Worm (Caenorhabditis elegans) whole organism, L3 larva: ENCODE measurements around the gene prkl-1.

Experiments
- ZK546.5 ChIP-seq: sonication (generic microtip); optimal IDR thresholded peaks from 2 replicates; lab custom pipeline; 2017; ENCODE audit warnings: missing biosample characterization, missing genetic modification characterization
- ama-1 ChIP-seq: fragments of 150-350 bp; optimal IDR thresholded peaks from 2 replicates; lab custom pipeline; 2018
- ceh-82 ChIP-seq: fragments of 150-350 bp; optimal IDR thresholded peaks from 2 replicates; lab custom pipeline; 2014; ENCODE audit warnings: missing biosample characterization, missing genetic modification characterization
- lsy-12 ChIP-seq: sonication (generic microtip); optimal IDR thresholded peaks from 2 replicates; lab custom pipeline; 2016; ENCODE audit warnings: mild to moderate bottlenecking, missing genetic modification characterization, missing compliant biosample characterization
- nhr-237 ChIP-seq: fragments of 150-350 bp; optimal IDR thresholded peaks from 2 replicates; lab custom pipeline; 2014; ENCODE audit warnings: missing biosample characterization, missing genetic modification characterization
- nhr-25 ChIP-seq: sonication (generic microtip); optimal IDR thresholded peaks from 2 replicates; lab custom pipeline; 2017; ENCODE audit warnings: missing biosample characterization, missing genetic modification characterization
- nhr-67 ChIP-seq: fragments of 150-350 bp; optimal IDR thresholded peaks from 2 replicates; lab custom pipeline; 2014; ENCODE audit warnings: missing biosample characterization, missing genetic modification characterization
- pha-4 ChIP-seq: fragments of 150-350 bp; optimal IDR thresholded peaks from 2 replicates; lab custom pipeline; 2014; ENCODE audit warnings: missing biosample characterization, missing genetic modification reagents, missing genetic modification characterization
- pqm-1 ChIP-seq: fragments of 150-350 bp; optimal IDR thresholded peaks from 2 replicates; lab custom pipeline; 2017; ENCODE audit warnings: missing biosample characterization, missing genetic modification characterization, inconsistent platforms
- unc-39 ChIP-seq: sonication (generic microtip); optimal IDR thresholded peaks from 4 replicates; lab custom pipeline; 2017; ENCODE audit warnings: missing biosample characterization, missing genetic modification characterization
- unc-62 ChIP-seq: fragments of 150-350 bp; sonication (generic microtip); optimal IDR thresholded peaks from 4 replicates; lab custom pipeline; 2014; ENCODE audit warnings: missing biosample characterization, missing genetic modification reagents, missing genetic modification characterization

DNA sequence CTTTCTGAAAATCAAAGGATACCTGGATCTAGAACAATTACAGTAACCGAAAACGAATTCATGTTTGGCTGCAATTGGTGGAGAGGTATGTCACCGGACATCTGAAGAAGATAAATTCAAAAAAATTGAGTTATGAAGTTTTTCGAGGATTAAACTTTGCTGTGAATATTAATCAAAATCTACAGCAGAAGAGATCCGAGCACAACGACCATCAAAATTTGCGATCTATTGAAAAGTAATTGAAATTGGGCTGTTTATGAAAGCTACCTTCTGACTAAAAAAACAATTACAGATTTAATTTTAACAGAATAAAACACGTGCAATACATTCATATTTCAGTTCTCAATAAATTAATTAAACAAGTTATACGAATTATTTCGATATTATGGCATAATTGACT is 45.7 kb upstream of the prkl-1 start, which contains the start of gene C06G3.8:
- TF ChIP-seq nhr-25 (tag; lab: Kevin White, UChicago) (no peak), pha-4 (tag; lab: Kevin White, UChicago) (no peak), ZK546.5 (tag; lab: Kevin White, UChicago) (no peak), unc-39 (tag; lab: Kevin White, UChicago) (no peak), nhr-67 (tag; lab: Kevin White, UChicago) (no peak), ceh-82 (no peak), unc-62 (GFP tag; lab: Kevin White, UChicago) (no peak), pqm-1 (no peak), lsy-12 (tag; lab: Kevin White, UChicago) (no peak), nhr-237 (no peak), ama-1 (lab: Kevin White, UChicago) (no peak)
